Worm (Caenorhabditis elegans): ENCODE results near the gene sms-3.

DNA sequence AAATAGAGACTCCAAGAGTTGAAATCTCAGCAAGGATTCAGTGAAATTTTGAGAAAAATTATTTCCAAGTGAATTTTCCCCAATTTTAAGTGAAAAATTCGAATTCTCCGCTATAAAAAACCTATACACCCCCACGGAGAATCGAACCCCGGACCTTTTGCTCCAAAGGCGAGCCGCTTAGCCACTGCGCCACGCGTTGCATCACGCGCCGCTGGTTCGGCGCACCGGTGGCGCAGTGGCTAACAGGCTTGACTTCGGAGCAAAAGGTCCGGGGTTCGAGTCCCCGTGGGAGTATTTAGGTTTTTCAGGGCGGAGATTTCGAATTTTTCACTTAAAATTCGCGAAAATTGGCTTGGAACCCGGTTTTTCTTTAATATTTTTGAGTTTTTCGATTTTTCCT is 25.3 kb downstream of the sms-3 start:
- no peak for TF ChIP-seq him-1 (tag; optimal IDR thresholded peaks at IDR 0.05)
- TF ChIP-seq dao-5 (tag; optimal IDR thresholded peaks at IDR 0.05) = no peak
